Fruit fly (Drosophila melanogaster) Kc167 (cell line): ENCODE data around the gene Jon25Bi.

Experiments used
- Myc ChIP-seq: fragments of >200 bp; optimal IDR thresholded peaks from 2 replicates; lab custom pipeline; 2017; ENCODE audit warnings: missing external identifiers
- h ChIP-seq: fragments of >200 bp; optimal IDR thresholded peaks from 3 replicates; lab custom pipeline; 2018; ENCODE audit warnings: missing external identifiers
- insv ChIP-seq: fragments of >200 bp; optimal IDR thresholded peaks from 3 replicates; lab custom pipeline; 2018; ENCODE audit warnings: missing external identifiers
- psq ChIP-seq: fragments of >200 bp; optimal IDR thresholded peaks from 2 replicates; lab custom pipeline; 2017; ENCODE audit warnings: missing external identifiers
- ttk ChIP-seq: sonication (Bioruptor generic); optimal IDR thresholded peaks from 2 replicates; lab custom pipeline; 2017; ENCODE audit warnings: missing external identifiers

DNA sequence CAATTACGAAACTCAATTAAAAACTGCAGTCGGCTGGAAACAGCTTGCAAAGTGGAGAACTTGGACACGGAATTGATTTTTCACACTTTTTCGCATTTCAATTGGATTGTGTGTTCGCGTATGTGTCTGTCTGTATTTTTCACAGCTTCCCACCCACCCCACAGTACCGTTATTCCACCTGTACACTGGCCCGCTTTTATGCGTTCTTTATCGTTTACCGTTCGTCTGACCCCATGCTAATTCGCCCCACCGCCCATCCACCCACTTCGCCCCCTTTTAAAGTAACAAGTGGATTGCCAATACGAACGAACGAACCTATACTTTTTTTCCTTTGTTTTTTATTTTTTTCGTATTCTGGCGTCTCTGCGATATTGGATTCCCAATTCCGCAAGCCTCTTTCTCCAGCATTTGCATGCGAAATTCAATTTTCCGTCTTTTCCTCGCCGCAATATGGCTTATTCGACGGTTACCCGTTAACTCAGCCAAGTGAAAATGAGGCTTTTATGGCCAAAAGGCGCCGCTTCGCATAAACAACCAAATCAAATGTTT is 27.2 kb upstream of the Jon25Bi start:
- TF ChIP-seq ttk (lab: Kevin White, UChicago) (no peak), psq (no peak), Myc (no peak), h (lab: Kevin White, UChicago) (no peak), insv (lab: Kevin White, UChicago) (no peak)
